Worm (Caenorhabditis elegans): Measurements from ENCODE around the gene Y38C1AA.12.

The Y38C1AA.12 gene

DNA sequence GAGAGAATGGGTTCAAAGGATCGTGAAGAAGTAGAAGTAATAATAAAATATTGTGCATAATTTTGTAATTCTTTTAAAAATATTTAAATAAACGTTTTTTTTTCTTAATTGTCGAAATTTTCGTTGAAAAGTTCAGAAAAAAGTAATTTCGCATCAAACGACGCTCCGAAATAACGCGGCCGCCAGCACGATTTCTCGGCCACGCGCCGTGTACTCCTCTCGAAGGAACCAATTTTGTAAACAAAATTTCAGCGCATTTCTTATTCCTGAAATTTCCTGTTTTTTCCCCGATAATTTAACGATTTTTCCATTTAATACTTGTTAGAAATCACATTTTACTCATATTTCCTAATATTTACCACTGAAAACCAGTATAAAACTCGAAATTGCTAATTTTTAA lies at the start of gene Y38C1AA.12:
TSS of gene Y38C1AA.12 (plus strand) at position 211 of the 400 bp plus-strand sequence.
- TF ChIP-seq nhr-12 (tag; optimal IDR thresholded peaks at IDR 0.05) (no peak), ceh-83 (GFP tag; optimal IDR thresholded peaks at IDR 0.05) (peak; percentile 11), pha-4 (tag; optimal IDR thresholded peaks at IDR 0.05) (peak; percentile 61), ces-1 (GFP tag; optimal IDR thresholded peaks at IDR 0.05) (peak; percentile 19), sptf-1 (tag; optimal IDR thresholded peaks at IDR 0.05) (peak; percentile 68), lin-13 (tag; optimal IDR thresholded peaks at IDR 0.05) (peak; percentile 47), mls-2 (tag; optimal IDR thresholded peaks at IDR 0.05) (peak; percentile 69), cnd-1 (tag; optimal IDR thresholded peaks at IDR 0.05) (peak; percentile 40), M03D4.4 (tag; optimal IDR thresholded peaks at IDR 0.05) (peak; percentile 36), mab-5 (tag; optimal IDR thresholded peaks at IDR 0.05) (no peak), lin-32 (GFP tag; optimal IDR thresholded peaks at IDR 0.05) (peak; percentile 6), nhr-2 (tag; optimal IDR thresholded peaks at IDR 0.05) (no peak), lsy-2 (tag; optimal IDR thresholded peaks at IDR 0.05) (peak; percentile 59), mep-1 (tag; optimal IDR thresholded peaks at IDR 0.05) (peak; percentile 17), drap-1 (GFP tag; optimal IDR thresholded peaks at IDR 0.05) (peak; percentile 24), ceh-39 (tag; optimal IDR thresholded peaks at IDR 0.05) (no peak), nhr-237 (tag; optimal IDR thresholded peaks at IDR 0.05) (peak; percentile 35)

DNA sequence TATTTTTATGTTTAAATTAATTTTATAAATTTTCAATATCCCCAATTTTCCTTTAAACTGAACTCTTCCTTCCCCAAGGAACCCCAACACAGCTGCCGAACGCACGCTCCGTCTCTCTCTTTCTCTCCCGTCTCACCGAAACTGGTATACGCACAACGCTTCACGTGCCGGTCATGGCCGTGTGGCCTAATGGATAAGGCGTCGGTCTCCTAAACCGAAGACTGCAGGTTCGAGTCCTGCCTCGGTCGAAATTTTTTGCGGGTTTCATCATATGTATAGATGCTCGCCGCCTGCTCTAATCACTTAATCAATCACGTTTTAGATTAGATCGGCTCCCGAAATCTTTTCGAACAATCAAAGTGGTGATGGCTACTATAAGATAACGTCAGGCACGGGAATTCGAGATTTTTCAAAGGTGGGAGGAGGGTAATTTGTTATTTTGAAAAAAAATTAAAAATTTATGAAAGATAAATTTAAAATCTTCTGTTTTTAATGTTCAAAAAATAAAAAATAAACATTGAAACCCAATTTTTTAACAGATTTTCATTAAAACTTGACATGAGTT lies 48.2 kb upstream of the Y38C1AA.12 start:
- peak; percentile 34 for TF ChIP-seq nhr-12 (tag; optimal IDR thresholded peaks at IDR 0.05)
- TF ChIP-seq lin-13 (tag; optimal IDR thresholded peaks at IDR 0.05) = peak; percentile 76
- peak; percentile 97 for TF ChIP-seq cnd-1 (tag; optimal IDR thresholded peaks at IDR 0.05)
- TF ChIP-seq unc-120 (tag; optimal IDR thresholded peaks at IDR 0.05; ENCODE audit: poor library complexity, severe bottlenecking) = peak; percentile 96
- no peak for TF ChIP-seq zip-8 (tag; optimal IDR thresholded peaks at IDR 0.05)
- peak; percentile 92 for TF ChIP-seq sem-2 (GFP tag; optimal IDR thresholded peaks at IDR 0.05)
- peak; percentile 98 for TF ChIP-seq ceh-83 (GFP tag; optimal IDR thresholded peaks at IDR 0.05)
- no peak for TF ChIP-seq snpc-4 (tag; optimal IDR thresholded peaks at IDR 0.05)
- no peak for TF ChIP-seq nhr-237 (tag; optimal IDR thresholded peaks at IDR 0.05)
- TF ChIP-seq ces-1 (GFP tag; optimal IDR thresholded peaks at IDR 0.05) = peak; percentile 55
- TF ChIP-seq elt-1 (tag; optimal IDR thresholded peaks at IDR 0.05; ENCODE audit: borderline replicate concordance, insufficient read depth) = peak; percentile 38
- TF ChIP-seq lsy-2 (tag; optimal IDR thresholded peaks at IDR 0.05) = peak; percentile 61
- peak; percentile 94 for TF ChIP-seq ceh-43 (GFP tag; optimal IDR thresholded peaks at IDR 0.05)
- TF ChIP-seq nhr-28 (tag; optimal IDR thresholded peaks at IDR 0.05) = no peak
- TF ChIP-seq tbx-8 (GFP tag; optimal IDR thresholded peaks at IDR 0.05) = peak; percentile 91
- TF ChIP-seq drap-1 (GFP tag; optimal IDR thresholded peaks at IDR 0.05) = peak; percentile 96
- no peak for TF ChIP-seq unc-39 (tag; optimal IDR thresholded peaks at IDR 0.05)
- no peak for TF ChIP-seq mab-5 (tag; optimal IDR thresholded peaks at IDR 0.05)
- TF ChIP-seq sptf-1 (tag; optimal IDR thresholded peaks at IDR 0.05) = peak; percentile 98
- TF ChIP-seq M03D4.4 (tag; optimal IDR thresholded peaks at IDR 0.05) = peak; percentile 96
- TF ChIP-seq bed-3 (GFP tag; optimal IDR thresholded peaks at IDR 0.05) = peak; percentile 91
- no peak for TF ChIP-seq nhr-2 (tag; optimal IDR thresholded peaks at IDR 0.05)
- peak; percentile 88 for TF ChIP-seq flh-1 (GFP tag; optimal IDR thresholded peaks at IDR 0.05)
- peak; percentile 97 for TF ChIP-seq mls-2 (tag; optimal IDR thresholded peaks at IDR 0.05)
- peak; percentile 63 for TF ChIP-seq unc-62 (GFP tag; optimal IDR thresholded peaks at IDR 0.05)
- peak; percentile 81 for TF ChIP-seq hlh-1 (tag; optimal IDR thresholded peaks at IDR 0.05)
- TF ChIP-seq ztf-11 (tag; optimal IDR thresholded peaks at IDR 0.05) = peak; percentile 50
- peak; percentile 92 for TF ChIP-seq lin-32 (GFP tag; optimal IDR thresholded peaks at IDR 0.05)
- TF ChIP-seq nhr-76 (tag; optimal IDR thresholded peaks at IDR 0.05) = no peak
- TF ChIP-seq elt-3 (tag; optimal IDR thresholded peaks at IDR 0.05) = peak; percentile 34
- peak; percentile 56 for TF ChIP-seq mep-1 (tag; optimal IDR thresholded peaks at IDR 0.05)
- no peak for TF ChIP-seq blmp-1 (tag; optimal IDR thresholded peaks at IDR 0.05)
- TF ChIP-seq ham-2 (GFP tag; optimal IDR thresholded peaks at IDR 0.05) = peak; percentile 93
- peak; percentile 22 for TF ChIP-seq ceh-39 (tag; optimal IDR thresholded peaks at IDR 0.05)
- TF ChIP-seq pha-4 (tag; optimal IDR thresholded peaks at IDR 0.05) = no peak

DNA sequence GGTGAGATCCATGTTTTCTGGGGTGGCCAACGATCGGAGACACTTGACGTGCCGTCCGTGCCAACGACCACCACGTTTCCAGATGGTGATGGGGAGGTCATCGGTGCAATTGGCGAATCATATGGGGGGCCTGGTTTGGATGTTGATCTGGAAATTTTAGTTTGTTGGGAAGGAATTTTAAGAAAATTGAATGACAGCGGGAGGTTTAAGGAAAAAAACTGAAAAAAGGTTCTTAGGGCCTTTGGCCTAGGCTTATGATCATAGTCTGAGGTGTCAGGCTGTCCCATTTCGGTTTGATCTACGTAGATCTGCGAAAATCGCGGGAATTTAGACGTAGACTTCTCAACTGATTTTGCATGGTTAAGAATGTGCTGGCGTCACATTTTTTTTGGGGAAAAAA lies 44.2 kb upstream of the Y38C1AA.12 start, which contains the start of gene col-99:
TSS of gene col-99 (minus strand) at position 101 of the 400 bp plus-strand sequence.
- no peak for TF ChIP-seq lin-13 (tag; optimal IDR thresholded peaks at IDR 0.05)
- no peak for TF ChIP-seq mls-2 (tag; optimal IDR thresholded peaks at IDR 0.05)
- no peak for TF ChIP-seq nhr-28 (tag; optimal IDR thresholded peaks at IDR 0.05)
- no peak for TF ChIP-seq lsy-2 (tag; optimal IDR thresholded peaks at IDR 0.05)
- TF ChIP-seq nhr-12 (tag; optimal IDR thresholded peaks at IDR 0.05) = no peak
- no peak for TF ChIP-seq pha-4 (tag; optimal IDR thresholded peaks at IDR 0.05)
- TF ChIP-seq zip-8 (tag; optimal IDR thresholded peaks at IDR 0.05) = no peak
- no peak for TF ChIP-seq sptf-1 (tag; optimal IDR thresholded peaks at IDR 0.05)
- no peak for TF ChIP-seq blmp-1 (tag; optimal IDR thresholded peaks at IDR 0.05)
- no peak for TF ChIP-seq ceh-43 (GFP tag; optimal IDR thresholded peaks at IDR 0.05)
- no peak for TF ChIP-seq unc-62 (GFP tag; optimal IDR thresholded peaks at IDR 0.05)
- no peak for TF ChIP-seq drap-1 (GFP tag; optimal IDR thresholded peaks at IDR 0.05)
- TF ChIP-seq tbx-8 (GFP tag; optimal IDR thresholded peaks at IDR 0.05) = no peak
- TF ChIP-seq elt-1 (tag; optimal IDR thresholded peaks at IDR 0.05; ENCODE audit: borderline replicate concordance, insufficient read depth) = no peak
- no peak for TF ChIP-seq ceh-83 (GFP tag; optimal IDR thresholded peaks at IDR 0.05)

Data from whole organism, mixed stage, embryonic.